Fruit fly (Drosophila melanogaster): ENCODE results near the gene CG18563.

The CG18563 gene

dm6 chr2L:17447071-17447470, 10.8 kb downstream of the CG18563 start:
- TF ChIP-seq CG17806 (tag; optimal IDR thresholded peaks at IDR 0.05) = no peak
- no peak for TF ChIP-seq D1 (tag; optimal IDR thresholded peaks at IDR 0.05)
- TF ChIP-seq Pif1A (GFP tag; optimal IDR thresholded peaks at IDR 0.05) = no peak
- TF ChIP-seq CG9948 (tag; optimal IDR thresholded peaks at IDR 0.05) = no peak
- no peak for TF ChIP-seq CG12605 (GFP tag; IDR thresholded peaks at IDR 0.05)
- no peak for TF ChIP-seq rn (GFP tag; IDR thresholded peaks at IDR 0.05)
- no peak for TF ChIP-seq CG13204 (GFP tag; optimal IDR thresholded peaks at IDR 0.05)
- TF ChIP-seq Ets98B (GFP tag; IDR thresholded peaks at IDR 0.05) = no peak
- no peak for TF ChIP-seq gl (tag; optimal IDR thresholded peaks at IDR 0.05)
- TF ChIP-seq CG15710 (tag; optimal IDR thresholded peaks at IDR 0.05) = no peak
- no peak for TF ChIP-seq CG10348 (GFP tag; IDR thresholded peaks at IDR 0.05)
- no peak for TF ChIP-seq CG34367 (tag; optimal IDR thresholded peaks at IDR 0.05)

- TF ChIP-seq CG34367 (tag; optimal IDR thresholded peaks at IDR 0.05) (no peak), Snoo (tag; optimal IDR thresholded peaks at IDR 0.05) (no peak), CG13204 (GFP tag; optimal IDR thresholded peaks at IDR 0.05) (no peak), CG15710 (tag; optimal IDR thresholded peaks at IDR 0.05) (no peak), CG8301 (tag; optimal IDR thresholded peaks at IDR 0.05) (no peak), CG14655 (GFP tag; optimal IDR thresholded peaks at IDR 0.05) (no peak), CG8159 (tag; optimal IDR thresholded peaks at IDR 0.05) (no peak), CG4496 (GFP tag; IDR thresholded peaks at IDR 0.05) (no peak), fd96Ca (GFP tag; IDR thresholded peaks at IDR 0.05) (no peak), rn (GFP tag; IDR thresholded peaks at IDR 0.05) (no peak), Pif1A (GFP tag; optimal IDR thresholded peaks at IDR 0.05) (no peak), Pif1B (GFP tag; optimal IDR thresholded peaks at IDR 0.05) (no peak), CG12605 (GFP tag; IDR thresholded peaks at IDR 0.05) (no peak), CG17806 (tag; optimal IDR thresholded peaks at IDR 0.05) (no peak), CG9948 (tag; optimal IDR thresholded peaks at IDR 0.05) (no peak), EcR (GFP tag; optimal IDR thresholded peaks at IDR 0.05) (no peak)
Measured at dm6 chr2L:17437594-17437993, 20.2 kb downstream of the CG18563 start.

DNA sequence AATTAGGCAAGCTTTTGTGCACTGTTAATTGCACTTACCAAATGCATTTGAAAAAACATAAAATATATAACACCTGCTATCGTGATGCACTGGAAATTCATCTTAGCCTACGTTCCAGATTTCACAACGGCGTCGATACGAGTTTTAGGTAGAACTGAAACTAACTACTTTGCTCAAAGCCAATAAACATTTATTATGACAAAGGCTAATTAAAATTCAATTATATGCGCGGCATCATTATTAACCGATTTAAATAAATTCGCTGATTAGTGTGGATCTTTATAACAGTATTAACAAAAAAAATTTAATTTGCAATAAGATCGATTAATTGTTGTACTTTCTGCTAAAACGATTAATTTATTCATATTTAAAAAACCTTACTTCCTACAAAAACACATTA, 21.3 kb downstream of the CG18563 start, which contains the start of gene CG33928:
Gene CG33928 (minus strand): TSS at position 101 of the 400 bp plus-strand sequence.
- no peak for TF ChIP-seq Pif1B (GFP tag; optimal IDR thresholded peaks at IDR 0.05)
- TF ChIP-seq rn (GFP tag; IDR thresholded peaks at IDR 0.05) = no peak
- no peak for TF ChIP-seq D1 (tag; optimal IDR thresholded peaks at IDR 0.05)

DNA sequence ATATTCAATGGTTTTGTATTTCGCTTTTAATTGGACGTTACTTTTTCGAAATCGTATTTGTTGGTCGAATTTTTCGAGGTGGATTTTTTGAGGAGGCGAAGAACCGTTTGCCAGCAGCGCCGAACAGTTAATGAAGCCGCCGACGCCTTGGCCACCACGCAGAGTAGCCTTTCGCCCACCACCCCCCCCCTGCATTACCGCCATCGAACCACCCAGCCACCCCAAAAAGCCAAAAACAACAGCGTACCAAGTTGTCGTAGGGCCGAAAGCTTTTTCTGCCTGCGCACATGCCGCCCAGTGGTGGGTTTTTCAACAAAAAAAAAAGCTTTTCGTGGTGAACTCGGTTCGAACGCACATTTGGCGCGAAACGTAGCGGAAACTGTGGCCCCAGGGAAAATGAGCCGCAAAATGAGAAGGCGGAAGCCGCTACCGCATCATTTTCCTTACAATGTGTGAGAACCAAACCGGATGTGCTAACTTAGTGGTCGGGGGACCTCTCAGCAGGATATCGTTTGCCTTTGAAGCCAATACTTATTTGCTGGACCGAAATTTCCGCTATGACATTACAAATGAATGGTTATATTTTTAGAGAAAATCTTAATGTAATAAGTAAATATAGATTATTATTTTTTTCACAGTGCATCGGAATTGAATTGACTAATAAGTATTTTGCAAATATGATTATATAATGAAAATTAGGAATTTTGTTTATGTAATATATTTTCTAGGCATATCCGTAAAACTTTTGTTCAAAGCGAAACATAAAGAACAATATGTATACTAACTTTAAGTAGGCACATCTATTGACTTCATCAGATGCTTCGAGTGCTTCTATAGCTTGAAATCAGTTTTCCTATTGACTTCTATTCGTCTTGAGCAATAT, 24.6 kb downstream of the CG18563 start, which contains the start of the genes Dif and CG5043:
Gene Dif (minus strand): TSS at position 132 of the 883 bp plus-strand sequence.
Gene CG5043 (plus strand): TSS at position 833 of the 883 bp plus-strand sequence.
- no peak for TF ChIP-seq Snoo (tag; optimal IDR thresholded peaks at IDR 0.05)
- peak; percentile 36; the same call in 1 of the 2 replicates for TF ChIP-seq Ets98B (GFP tag; IDR thresholded peaks at IDR 0.05)
- TF ChIP-seq CG9948 (tag; optimal IDR thresholded peaks at IDR 0.05) = no peak
- no peak for TF ChIP-seq CG8301 (tag; optimal IDR thresholded peaks at IDR 0.05)
- no peak for TF ChIP-seq CG17806 (tag; optimal IDR thresholded peaks at IDR 0.05)
- peak; percentile 46; the same call in 1 of the 3 replicates for TF ChIP-seq CG4496 (GFP tag; IDR thresholded peaks at IDR 0.05)
- no peak for TF ChIP-seq CG34367 (tag; optimal IDR thresholded peaks at IDR 0.05)
- no peak for TF ChIP-seq EcR (GFP tag; optimal IDR thresholded peaks at IDR 0.05)
- no peak for TF ChIP-seq CG14655 (GFP tag; optimal IDR thresholded peaks at IDR 0.05)
- TF ChIP-seq rn (GFP tag; IDR thresholded peaks at IDR 0.05) = no peak
- no peak for TF ChIP-seq CG15710 (tag; optimal IDR thresholded peaks at IDR 0.05)

dm6 chr2L:17431359-17431675, 26.5 kb downstream of the CG18563 start:
- TF ChIP-seq Ets98B (GFP tag; IDR thresholded peaks at IDR 0.05) (peak; percentile 40; the same call in 1 of the 2 replicates), CG9948 (tag; optimal IDR thresholded peaks at IDR 0.05) (peak; percentile 43), EcR (GFP tag; optimal IDR thresholded peaks at IDR 0.05) (no peak), CG12605 (GFP tag; IDR thresholded peaks at IDR 0.05) (no peak), rn (GFP tag; IDR thresholded peaks at IDR 0.05) (no peak), CG32121 (GFP tag; IDR thresholded peaks at IDR 0.05) (peak; percentile 83), CG15710 (tag; optimal IDR thresholded peaks at IDR 0.05) (no peak), CG34367 (tag; optimal IDR thresholded peaks at IDR 0.05) (no peak), CG8301 (tag; optimal IDR thresholded peaks at IDR 0.05) (peak; percentile 48), CG17806 (tag; optimal IDR thresholded peaks at IDR 0.05) (no peak), Snoo (tag; optimal IDR thresholded peaks at IDR 0.05) (peak; percentile 55), CG4496 (GFP tag; IDR thresholded peaks at IDR 0.05) (peak; percentile 74), CG8159 (tag; optimal IDR thresholded peaks at IDR 0.05) (peak; percentile 59), Pif1B (GFP tag; optimal IDR thresholded peaks at IDR 0.05) (peak; percentile 67), CG10348 (GFP tag; IDR thresholded peaks at IDR 0.05) (no peak), fd96Ca (GFP tag; IDR thresholded peaks at IDR 0.05) (no peak), CG14655 (GFP tag; optimal IDR thresholded peaks at IDR 0.05) (peak; percentile 66), Pif1A (GFP tag; optimal IDR thresholded peaks at IDR 0.05) (peak; percentile 68)

All from whole organism, pupa.